Worm (Caenorhabditis elegans) whole organism, mixed stage, embryonic: ENCODE data around the gene cut-2.

Experiments used
- M03D4.4 ChIP-seq: sonication (generic microtip); optimal IDR thresholded peaks from 2 replicates; lab custom pipeline; 2017; ENCODE audit warnings: mild to moderate bottlenecking, missing genetic modification characterization, missing compliant biosample characterization
- bed-3 ChIP-seq: fragments of 200-800 bp; sonication (Bioruptor generic); optimal IDR thresholded peaks from 3 replicates; lab custom pipeline; 2018; ENCODE audit warnings: mild to moderate bottlenecking, missing genetic modification characterization, moderate library complexity, missing compliant biosample characterization
- blmp-1 ChIP-seq: fragments of 150-350 bp; optimal IDR thresholded peaks from 2 replicates; lab custom pipeline; 2014; ENCODE audit warnings: missing biosample characterization, missing genetic modification characterization
- ceh-43 ChIP-seq: fragments of 200-800 bp; sonication (Bioruptor generic); optimal IDR thresholded peaks from 2 replicates; lab custom pipeline; 2018; ENCODE audit warnings: mild to moderate bottlenecking, missing genetic modification characterization, moderate library complexity, missing compliant biosample characterization
- ceh-83 ChIP-seq: fragments of 200-800 bp; sonication (Bioruptor generic); optimal IDR thresholded peaks from 2 replicates; lab custom pipeline; 2018; ENCODE audit warnings: mild to moderate bottlenecking, missing genetic modification characterization, missing compliant biosample characterization
- ces-1 ChIP-seq: fragments of 150-350 bp; optimal IDR thresholded peaks from 2 replicates; lab custom pipeline; 2014; ENCODE audit warnings: missing biosample characterization, missing genetic modification reagents, missing genetic modification characterization
- cnd-1 ChIP-seq: fragments of 200-800 bp; sonication (Bioruptor generic); optimal IDR thresholded peaks from 2 replicates; lab custom pipeline; 2018; ENCODE audit warnings: mild to moderate bottlenecking, missing genetic modification characterization, missing compliant biosample characterization
- drap-1 ChIP-seq: fragments of 200-800 bp; sonication (Bioruptor generic); optimal IDR thresholded peaks from 3 replicates; lab custom pipeline; 2018; ENCODE audit warnings: mild to moderate bottlenecking, missing genetic modification characterization, missing compliant biosample characterization
- elt-1 ChIP-seq: sonication (generic microtip); optimal IDR thresholded peaks from 2 replicates; lab custom pipeline; 2017; ENCODE audit warnings: missing genetic modification characterization, mild to moderate bottlenecking, missing compliant biosample characterization, antibody characterized with exemption, moderate library complexity, borderline replicate concordance; ENCODE audit not compliant: insufficient read depth
- elt-3 ChIP-seq: fragments of 150-350 bp; optimal IDR thresholded peaks from 2 replicates; lab custom pipeline; 2014; ENCODE audit warnings: missing biosample characterization, missing genetic modification characterization
- flh-1 ChIP-seq: fragments of 200-800 bp; sonication (Bioruptor generic); optimal IDR thresholded peaks from 2 replicates; lab custom pipeline; 2018; ENCODE audit warnings: mild to moderate bottlenecking, missing genetic modification characterization, moderate library complexity, missing compliant biosample characterization
- ham-2 ChIP-seq: fragments of 200-800 bp; sonication (Bioruptor generic); optimal IDR thresholded peaks from 2 replicates; lab custom pipeline; 2018; ENCODE audit warnings: mild to moderate bottlenecking, missing genetic modification characterization, missing compliant biosample characterization
- hlh-1 ChIP-seq: fragments of 150-350 bp; optimal IDR thresholded peaks from 2 replicates; lab custom pipeline; 2014; ENCODE audit warnings: missing biosample characterization, missing genetic modification reagents, missing genetic modification characterization
- lin-13 ChIP-seq: fragments of 150-350 bp; optimal IDR thresholded peaks from 2 replicates; lab custom pipeline; 2014; ENCODE audit warnings: missing biosample characterization, missing genetic modification characterization
- lin-32 ChIP-seq: fragments of 200-800 bp; sonication (Bioruptor generic); optimal IDR thresholded peaks from 2 replicates; lab custom pipeline; 2018; ENCODE audit warnings: mild to moderate bottlenecking, missing genetic modification characterization, missing compliant biosample characterization
- mep-1 ChIP-seq: fragments of 150-350 bp; optimal IDR thresholded peaks from 2 replicates; lab custom pipeline; 2017; ENCODE audit warnings: missing biosample characterization, missing genetic modification reagents, missing genetic modification characterization, inconsistent platforms
- mls-2 ChIP-seq: sonication (generic microtip); optimal IDR thresholded peaks from 2 replicates; lab custom pipeline; 2016; ENCODE audit warnings: mild to moderate bottlenecking, missing genetic modification characterization, moderate library complexity, missing compliant biosample characterization
- nhr-12 ChIP-seq: fragments of 150-350 bp; optimal IDR thresholded peaks from 2 replicates; lab custom pipeline; 2014; ENCODE audit warnings: missing biosample characterization, missing genetic modification characterization
- nhr-2 ChIP-seq: fragments of 150-350 bp; optimal IDR thresholded peaks from 2 replicates; lab custom pipeline; 2014; ENCODE audit warnings: missing biosample characterization, missing genetic modification characterization
- nhr-237 ChIP-seq: fragments of 150-350 bp; optimal IDR thresholded peaks from 2 replicates; lab custom pipeline; 2014; ENCODE audit warnings: missing biosample characterization, missing genetic modification characterization
- nhr-28 ChIP-seq: fragments of 150-350 bp; optimal IDR thresholded peaks from 2 replicates; lab custom pipeline; 2014; ENCODE audit warnings: missing biosample characterization, missing genetic modification characterization
- sem-2 ChIP-seq: fragments of 200-800 bp; sonication (Bioruptor generic); optimal IDR thresholded peaks from 2 replicates; lab custom pipeline; 2018; ENCODE audit warnings: mild to moderate bottlenecking, missing genetic modification characterization, missing compliant biosample characterization
- snpc-4 ChIP-seq: fragments of 150-350 bp; optimal IDR thresholded peaks from 2 replicates; lab custom pipeline; 2014; ENCODE audit warnings: missing biosample characterization, missing genetic modification characterization
- sptf-1 ChIP-seq: sonication (generic microtip); optimal IDR thresholded peaks from 2 replicates; lab custom pipeline; 2017; ENCODE audit warnings: mild to moderate bottlenecking, missing genetic modification characterization, moderate library complexity, missing compliant biosample characterization
- tbx-8 ChIP-seq: fragments of 200-800 bp; sonication (Bioruptor generic); optimal IDR thresholded peaks from 2 replicates; lab custom pipeline; 2018; ENCODE audit warnings: mild to moderate bottlenecking, missing genetic modification characterization, moderate library complexity, missing compliant biosample characterization
- unc-120 ChIP-seq: sonication (generic microtip); optimal IDR thresholded peaks from 2 replicates; lab custom pipeline; 2017; ENCODE audit warnings: missing genetic modification characterization, missing compliant biosample characterization; ENCODE audit not compliant: poor library complexity, severe bottlenecking
- unc-39 ChIP-seq: fragments of 150-350 bp; optimal IDR thresholded peaks from 2 replicates; lab custom pipeline; 2014; ENCODE audit warnings: missing biosample characterization, missing genetic modification characterization
- unc-62 ChIP-seq: fragments of 150-350 bp; optimal IDR thresholded peaks from 2 replicates; lab custom pipeline; 2014; ENCODE audit warnings: missing biosample characterization, missing genetic modification reagents, missing genetic modification characterization
- zip-8 ChIP-seq: fragments of 150-350 bp; optimal IDR thresholded peaks from 2 replicates; lab custom pipeline; 2014; ENCODE audit warnings: missing biosample characterization, missing genetic modification characterization
- ztf-11 ChIP-seq: fragments of 150-350 bp; optimal IDR thresholded peaks from 2 replicates; lab custom pipeline; 2014; ENCODE audit warnings: missing biosample characterization, missing genetic modification characterization

The cut-2 gene

ce11 chrV:13414585-13414984, at the start of gene cut-2:
Gene cut-2 (plus strand): TSS chrV:13414949.
- peak; percentile 71 for TF ChIP-seq elt-1
- no peak for TF ChIP-seq nhr-2 (tag; lab: Kevin White, UChicago)
- no peak for TF ChIP-seq ces-1 (GFP tag; lab: Kevin White, UChicago)
- peak; percentile 41 for TF ChIP-seq blmp-1 (tag; lab: Kevin White, UChicago)
- TF ChIP-seq snpc-4, result no peak

ce11 chrV:13366488-13366887, 48.3 kb upstream of the cut-2 start:
- TF ChIP-seq ham-2 (GFP tag; lab: Kevin White, UChicago) (no peak), elt-3 (tag; lab: Kevin White, UChicago) (no peak), mls-2 (tag; lab: Kevin White, UChicago) (no peak), sptf-1 (tag; lab: Kevin White, UChicago) (no peak), unc-39 (tag; lab: Kevin White, UChicago) (no peak), zip-8 (tag; lab: Kevin White, UChicago) (no peak)

DNA sequence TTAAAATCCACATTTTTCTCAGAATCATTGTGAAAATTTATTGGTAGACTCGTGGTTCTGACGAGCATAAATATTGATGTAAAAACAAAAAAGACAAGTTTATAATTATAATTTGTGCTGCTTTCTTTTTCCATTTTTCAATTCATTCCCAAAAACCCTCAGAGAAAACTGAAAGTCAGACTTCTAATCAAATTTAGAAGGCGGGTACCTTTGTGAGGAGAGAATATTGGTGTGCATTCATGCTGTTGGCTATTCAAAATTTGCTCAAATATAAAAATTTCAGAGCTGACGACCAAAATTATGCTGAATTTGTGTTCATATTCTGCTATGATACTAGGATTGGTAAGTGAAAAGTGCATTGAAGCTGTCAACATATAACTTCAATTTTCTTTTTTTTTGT, 47.7 kb upstream of the cut-2 start, which contains the start of gene srx-125:
srx-125 (plus strand) TSS at position 301 of the 400 bp plus-strand sequence.
- TF ChIP-seq ces-1 (GFP tag; lab: Kevin White, UChicago) (no peak), snpc-4 (no peak), M03D4.4 (tag; lab: Kevin White, UChicago) (no peak), unc-39 (tag; lab: Kevin White, UChicago) (no peak), elt-1 (no peak), cnd-1 (tag; lab: Kevin White, UChicago) (no peak), ceh-43 (GFP tag; lab: Kevin White, UChicago) (no peak), sem-2 (GFP tag; lab: Kevin White, UChicago) (no peak)

DNA sequence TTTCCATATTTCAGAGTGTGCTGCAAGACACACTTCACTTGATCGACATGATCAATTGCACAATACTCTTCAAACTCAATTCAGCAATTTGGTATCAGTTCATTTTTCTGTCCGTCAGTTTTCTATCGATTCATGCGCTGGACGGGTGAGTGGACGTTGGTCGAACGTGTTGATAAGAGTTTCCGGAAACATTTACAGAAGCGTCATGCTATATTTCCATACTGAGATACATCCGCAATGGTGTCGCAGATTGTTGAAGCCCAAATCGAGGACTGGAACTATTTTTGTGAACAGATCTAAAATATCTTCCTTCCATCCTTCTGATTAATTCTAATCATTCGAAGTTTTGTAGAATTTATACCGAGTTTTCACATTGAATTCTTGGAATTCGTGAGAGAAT, 45.1 kb upstream of the cut-2 start:
- no peak for TF ChIP-seq sem-2 (GFP tag; lab: Kevin White, UChicago)
- no peak for TF ChIP-seq unc-120 (tag; lab: Kevin White, UChicago)
- TF ChIP-seq lin-13 (tag; lab: Kevin White, UChicago), result no peak
- no peak for TF ChIP-seq nhr-12
- TF ChIP-seq sptf-1 (tag; lab: Kevin White, UChicago), result no peak
- TF ChIP-seq ceh-43 (GFP tag; lab: Kevin White, UChicago), result no peak
- no peak for TF ChIP-seq mls-2 (tag; lab: Kevin White, UChicago)
- TF ChIP-seq lin-32 (GFP tag; lab: Kevin White, UChicago), result no peak
- TF ChIP-seq nhr-28 (tag; lab: Kevin White, UChicago), result no peak
- TF ChIP-seq drap-1 (GFP tag; lab: Kevin White, UChicago), result no peak
- TF ChIP-seq snpc-4, result no peak
- TF ChIP-seq nhr-2 (tag; lab: Kevin White, UChicago), result no peak
- TF ChIP-seq elt-1, result no peak
- TF ChIP-seq ceh-83, result no peak
- no peak for TF ChIP-seq cnd-1 (tag; lab: Kevin White, UChicago)
- no peak for TF ChIP-seq unc-39 (tag; lab: Kevin White, UChicago)

DNA sequence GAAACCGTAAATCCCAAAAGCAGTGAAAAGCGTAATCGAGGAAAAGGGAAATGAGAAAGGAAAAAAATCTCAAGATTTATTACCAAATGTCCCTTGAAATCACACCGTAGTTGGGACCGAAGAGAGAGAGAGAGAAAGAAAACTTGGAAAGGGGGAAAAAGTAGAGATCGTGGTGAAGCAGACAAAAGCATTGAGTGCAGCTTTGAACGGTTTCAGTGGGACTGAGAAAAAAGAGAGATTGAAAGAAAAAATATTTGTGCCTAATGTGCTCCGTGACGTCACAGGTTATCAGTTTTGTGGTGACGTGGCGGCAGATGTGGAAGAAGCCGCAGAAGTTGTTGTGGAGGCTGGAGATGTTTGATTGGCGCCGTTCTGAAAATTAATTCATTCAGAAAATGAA, 44.5 kb upstream of the cut-2 start:
- TF ChIP-seq M03D4.4 (tag; lab: Kevin White, UChicago), result no peak
- no peak for TF ChIP-seq hlh-1 (tag; lab: Kevin White, UChicago)
- no peak for TF ChIP-seq ceh-83
- no peak for TF ChIP-seq ham-2 (GFP tag; lab: Kevin White, UChicago)
- no peak for TF ChIP-seq nhr-237 (tag; lab: Kevin White, UChicago)

DNA sequence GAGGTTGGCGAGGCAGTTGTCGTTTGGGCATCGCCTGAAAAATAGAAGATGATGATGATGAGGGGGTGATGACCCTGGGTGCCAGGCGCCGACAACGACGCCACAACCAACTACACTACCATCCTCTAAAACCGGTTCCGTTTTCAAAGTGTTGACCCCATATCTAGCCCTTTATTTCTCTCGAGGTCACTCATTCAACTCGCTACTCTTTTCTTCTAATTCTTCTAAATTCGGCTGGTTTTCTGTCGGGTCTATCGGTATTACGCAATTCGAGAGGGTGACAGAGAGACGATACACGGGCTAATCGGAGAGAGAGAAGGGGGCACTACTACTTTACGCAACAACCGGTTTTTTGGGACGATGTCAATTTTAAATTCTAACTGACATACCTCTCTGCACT, 43.4 kb upstream of the cut-2 start:
- TF ChIP-seq tbx-8, result no peak
- peak; percentile 7 for TF ChIP-seq unc-62 (GFP tag; lab: Kevin White, UChicago)
- peak; percentile 20 for TF ChIP-seq nhr-2 (tag; lab: Kevin White, UChicago)
- no peak for TF ChIP-seq ces-1 (GFP tag; lab: Kevin White, UChicago)
- TF ChIP-seq zip-8 (tag; lab: Kevin White, UChicago), result peak; percentile 86

- TF ChIP-seq cnd-1 (tag; lab: Kevin White, UChicago) (no peak), mep-1 (tag; lab: Kevin White, UChicago) (no peak), nhr-28 (tag; lab: Kevin White, UChicago) (no peak), lin-13 (tag; lab: Kevin White, UChicago) (no peak), unc-62 (GFP tag; lab: Kevin White, UChicago) (no peak), nhr-2 (tag; lab: Kevin White, UChicago) (no peak), ztf-11 (tag; lab: Kevin White, UChicago) (no peak), ces-1 (GFP tag; lab: Kevin White, UChicago) (no peak), flh-1 (GFP tag; lab: Kevin White, UChicago) (no peak), tbx-8 (no peak), elt-3 (tag; lab: Kevin White, UChicago) (no peak), mls-2 (tag; lab: Kevin White, UChicago) (no peak), ham-2 (GFP tag; lab: Kevin White, UChicago) (no peak), sptf-1 (tag; lab: Kevin White, UChicago) (no peak), zip-8 (tag; lab: Kevin White, UChicago) (no peak), bed-3 (GFP tag; lab: Kevin White, UChicago) (no peak), elt-1 (no peak)
Observed at ce11 chrV:13372821-13373220, 41.9 kb upstream of the cut-2 start.
